Fruit fly (Drosophila melanogaster): ENCODE measurements around the gene CG32276.

- TF ChIP-seq CG8478 (optimal IDR thresholded peaks at IDR 0.05) = no peak
- no peak for TF ChIP-seq CTCF (optimal IDR thresholded peaks at IDR 0.05)
Observed at dm6 chr3L:3164951-3165350, 33.9 kb downstream of the CG32276 start, which contains the start of gene CG32280.
